Worm (Caenorhabditis elegans) whole organism, young adult: ENCODE results near the gene hum-8.
A peak's percentile ranks its signal among the peaks of the same experiment; 100 is the strongest.

Experiments used
- B0019.2 ChIP-seq: fragments of 200-800 bp; sonication (Bioruptor generic); conservative IDR thresholded peaks from 2 replicates; pipeline ENCODE4 v1.3.6; 2022; ENCODE audit warnings: missing genetic modification reagents, missing genetic modification characterization, missing compliant biosample characterization
- D2030.7 ChIP-seq: fragments of 200-800 bp; sonication (Bioruptor generic); IDR thresholded peaks from 2 replicates; pipeline ENCODE4 v1.3.6; 2022; ENCODE audit warnings: missing genetic modification reagents, missing genetic modification characterization, missing compliant biosample characterization
- F33H1.4 ChIP-seq: fragments of 200-800 bp; sonication (Bioruptor generic); IDR thresholded peaks from 2 replicates; pipeline ENCODE4 v1.3.6; 2022; ENCODE audit warnings: missing genetic modification reagents, missing genetic modification characterization, missing compliant biosample characterization
- F37B4.10 ChIP-seq: fragments of 200-800 bp; sonication (Bioruptor generic); IDR thresholded peaks from 2 replicates; pipeline ENCODE4 v1.3.6; 2022; ENCODE audit warnings: missing genetic modification characterization, missing compliant biosample characterization
- F57A8.1 ChIP-seq: fragments of 200-800 bp; sonication (Bioruptor generic); optimal IDR thresholded peaks from 2 replicates; lab custom pipeline; 2018; ENCODE audit warnings: mild to moderate bottlenecking, missing genetic modification characterization, moderate library complexity, missing compliant biosample characterization
- K12H6.12 ChIP-seq: fragments of 200-800 bp; sonication (Bioruptor generic); optimal IDR thresholded peaks from 2 replicates; lab custom pipeline; 2018; ENCODE audit warnings: mild to moderate bottlenecking, missing genetic modification characterization, missing compliant biosample characterization
- Y53G8AR.9 ChIP-seq: fragments of 200-800 bp; sonication (Bioruptor generic); conservative IDR thresholded peaks from 2 replicates; pipeline ENCODE4 v1.3.6; 2022; ENCODE audit warnings: missing genetic modification reagents, missing genetic modification characterization, missing compliant biosample characterization
- Y56A3A.18 ChIP-seq: fragments of 200-800 bp; sonication (Bioruptor generic); IDR thresholded peaks from 2 replicates; pipeline ENCODE4 v1.3.6; 2022; ENCODE audit warnings: missing genetic modification reagents, missing genetic modification characterization, missing compliant biosample characterization
- Y79H2A.3 ChIP-seq: fragments of 200-800 bp; sonication (Bioruptor generic); conservative IDR thresholded peaks from 2 replicates; pipeline ENCODE4 v1.3.6; 2022; ENCODE audit warnings: missing genetic modification reagents, missing genetic modification characterization, missing compliant biosample characterization
- Y95B8A.8 ChIP-seq: fragments of 200-800 bp; sonication (Bioruptor generic); IDR thresholded peaks from 2 replicates; pipeline ENCODE4 v1.3.6; 2022; ENCODE audit warnings: missing genetic modification reagents, missing genetic modification characterization, missing compliant biosample characterization
- ZK185.1 ChIP-seq: sonication (generic microtip); optimal IDR thresholded peaks from 2 replicates; lab custom pipeline; 2016; ENCODE audit warnings: mild to moderate bottlenecking, missing genetic modification characterization, missing compliant biosample characterization; ENCODE audit not compliant: poor library complexity, severe bottlenecking
- ama-1 ChIP-seq, 3 experiments: fragments of 150-350 bp in 1 of 3; sonication (generic microtip) in 2 of 3; optimal IDR thresholded peaks; 2 replicates each; lab custom pipeline; 2014 to 2018; ENCODE audit warnings: missing biosample characterization in 2 of 3, missing genetic modification characterization in 2 of 3, missing genetic modification reagents in 2 of 3
- aptf-3 ChIP-seq: fragments of 200-800 bp; sonication (Bioruptor generic); IDR thresholded peaks from 2 replicates; pipeline ENCODE4 v1.3.6; 2022; ENCODE audit warnings: missing genetic modification characterization, missing compliant biosample characterization
- atf-7 ChIP-seq: sonication (generic microtip); optimal IDR thresholded peaks from 2 replicates; lab custom pipeline; 2017; ENCODE audit warnings: mild to moderate bottlenecking, missing genetic modification characterization, missing compliant biosample characterization
- athp-1 ChIP-seq: sonication (generic microtip); optimal IDR thresholded peaks from 2 replicates; lab custom pipeline; 2017; ENCODE audit warnings: mild to moderate bottlenecking, missing genetic modification characterization, missing compliant biosample characterization
- attf-3 ChIP-seq: fragments of 200-800 bp; sonication (Bioruptor generic); conservative IDR thresholded peaks from 2 replicates; pipeline ENCODE4 v1.3.6; 2022; ENCODE audit warnings: missing genetic modification reagents, missing genetic modification characterization, missing compliant biosample characterization
- attf-6 ChIP-seq: fragments of 200-800 bp; sonication (Bioruptor generic); IDR thresholded peaks from 2 replicates; pipeline ENCODE4 v1.3.6; 2022; ENCODE audit warnings: missing genetic modification reagents, missing genetic modification characterization, missing compliant biosample characterization
- bed-1 ChIP-seq: fragments of 200-800 bp; sonication (Bioruptor generic); IDR thresholded peaks from 2 replicates; pipeline ENCODE4 v1.3.6; 2022; ENCODE audit warnings: missing genetic modification reagents, missing genetic modification characterization, missing compliant biosample characterization
- cebp-1 ChIP-seq, 2 experiments: fragments of 200-800 bp in 1 of 2; sonication (Bioruptor generic) in 1 of 2; sonication (generic microtip) in 1 of 2; IDR thresholded peaks in 1 of 2; optimal IDR thresholded peaks in 1 of 2; 2 replicates each; pipeline versions ENCODE4 v1.3.6 to Lab custom; 2017 to 2022; ENCODE audit warnings: missing compliant biosample characterization in 2 of 2, missing genetic modification characterization in 2 of 2, mild to moderate bottlenecking in 1 of 2, missing genetic modification reagents in 1 of 2, moderate library complexity in 1 of 2
- ceh-40 ChIP-seq: fragments of 200-800 bp; sonication (Bioruptor generic); IDR thresholded peaks from 2 replicates; pipeline ENCODE4 v1.3.6; 2022; ENCODE audit warnings: missing genetic modification characterization, missing compliant biosample characterization
- ceh-79 ChIP-seq: sonication (generic microtip); optimal IDR thresholded peaks from 2 replicates; lab custom pipeline; 2017; ENCODE audit warnings: mild to moderate bottlenecking, missing genetic modification characterization, missing compliant biosample characterization
- die-1 ChIP-seq: sonication (generic microtip); optimal IDR thresholded peaks from 2 replicates; lab custom pipeline; 2016; ENCODE audit warnings: missing genotype, mild to moderate bottlenecking, missing genetic modification characterization, missing compliant biosample characterization
- egl-44 ChIP-seq: fragments of 200-800 bp; sonication (Bioruptor generic); IDR thresholded peaks from 2 replicates; pipeline ENCODE4 v1.3.6; 2022; ENCODE audit warnings: missing genetic modification reagents, missing genetic modification characterization, missing compliant biosample characterization
- fkh-3 ChIP-seq: sonication (generic microtip); optimal IDR thresholded peaks from 2 replicates; lab custom pipeline; 2016; ENCODE audit warnings: mild to moderate bottlenecking, missing genetic modification characterization, missing compliant biosample characterization
- him-1 ChIP-seq: sonication (generic microtip); optimal IDR thresholded peaks from 2 replicates; lab custom pipeline; 2016; ENCODE audit warnings: missing genotype, missing genetic modification reagents, missing genetic modification characterization, missing compliant biosample characterization
- hlh-12 ChIP-seq: sonication (generic microtip); optimal IDR thresholded peaks from 2 replicates; lab custom pipeline; 2016; ENCODE audit warnings: missing genetic modification characterization, missing compliant biosample characterization
- hmg-1.2 ChIP-seq: fragments of 200-800 bp; sonication (Bioruptor generic); IDR thresholded peaks from 2 replicates; pipeline ENCODE4 v1.3.6; 2022; ENCODE audit warnings: missing genetic modification reagents, missing genetic modification characterization, missing compliant biosample characterization
- lin-26 ChIP-seq: fragments of 200-800 bp; sonication (Bioruptor generic); IDR thresholded peaks from 2 replicates; pipeline ENCODE4 v1.3.6; 2022; ENCODE audit warnings: missing genetic modification reagents, missing genetic modification characterization, missing compliant biosample characterization
- lin-35 ChIP-seq, 3 experiments: fragments of 150-350 bp in 2 of 3; sonication (generic microtip) in 1 of 3; optimal IDR thresholded peaks; 2 replicates each; lab custom pipeline; 2014 to 2018; ENCODE audit warnings: missing biosample characterization in 3 of 3, missing genetic modification characterization in 3 of 3, missing genetic modification reagents in 3 of 3
- lin-54 ChIP-seq: fragments of 200-800 bp; sonication (Bioruptor generic); optimal IDR thresholded peaks from 2 replicates; lab custom pipeline; 2018; ENCODE audit warnings: mild to moderate bottlenecking, missing genetic modification characterization, missing compliant biosample characterization
- madf-3 ChIP-seq: fragments of 200-800 bp; sonication (Bioruptor generic); IDR thresholded peaks from 2 replicates; pipeline ENCODE4 v1.3.6; 2022; ENCODE audit warnings: missing genetic modification reagents, missing genetic modification characterization, missing compliant biosample characterization
- madf-6 ChIP-seq: fragments of 200-800 bp; sonication (Bioruptor generic); IDR thresholded peaks from 2 replicates; pipeline ENCODE4 v1.3.6; 2022; ENCODE audit warnings: missing genetic modification reagents, missing genetic modification characterization, missing compliant biosample characterization
- mes-4 ChIP-seq: sonication (generic microtip); optimal IDR thresholded peaks from 2 replicates; lab custom pipeline; 2016; ENCODE audit warnings: missing genotype, missing genetic modification characterization, missing compliant biosample characterization
- mxl-1 ChIP-seq: sonication (generic microtip); optimal IDR thresholded peaks from 2 replicates; lab custom pipeline; 2016; ENCODE audit warnings: missing genetic modification characterization, missing compliant biosample characterization
- nfya-2 ChIP-seq: fragments of 200-800 bp; sonication (Bioruptor generic); IDR thresholded peaks from 2 replicates; pipeline ENCODE4 v1.3.6; 2022; ENCODE audit warnings: missing genetic modification reagents, missing genetic modification characterization, missing compliant biosample characterization
- nfyb-1 ChIP-seq: fragments of 200-800 bp; sonication (Bioruptor generic); IDR thresholded peaks from 2 replicates; pipeline ENCODE4 v1.3.6; 2022; ENCODE audit warnings: missing genetic modification reagents, missing genetic modification characterization, missing compliant biosample characterization
- nhr-179 ChIP-seq: sonication (generic microtip); optimal IDR thresholded peaks from 2 replicates; lab custom pipeline; 2016; ENCODE audit warnings: mild to moderate bottlenecking, missing genetic modification characterization, missing compliant biosample characterization
- rcor-1 ChIP-seq: fragments of 200-800 bp; sonication (Bioruptor generic); IDR thresholded peaks from 2 replicates; pipeline ENCODE4 v1.3.6; 2022; ENCODE audit warnings: missing genetic modification reagents, missing genetic modification characterization, missing compliant biosample characterization
- snpc-1.3 ChIP-seq: sonication (generic microtip); optimal IDR thresholded peaks from 2 replicates; lab custom pipeline; 2017; ENCODE audit warnings: missing genetic modification characterization, mild to moderate bottlenecking, missing compliant biosample characterization, antibody characterized with exemption, moderate library complexity, missing genotype, missing genetic modification reagents; ENCODE audit not compliant: insufficient read depth
- snpc-3.4 ChIP-seq: sonication (generic microtip); optimal IDR thresholded peaks from 2 replicates; lab custom pipeline; 2017; ENCODE audit warnings: missing genetic modification characterization, mild to moderate bottlenecking, missing compliant biosample characterization, antibody characterized with exemption, moderate library complexity, missing genotype, missing genetic modification reagents
- snpc-4 ChIP-seq, 5 experiments: fragments of 150-350 bp in 1 of 5; sonication (generic microtip) in 4 of 5; optimal IDR thresholded peaks; 2 replicates each; lab custom pipeline; 2014 to 2018; ENCODE audit warnings: missing genetic modification characterization in 5 of 5, missing biosample characterization in 3 of 5, antibody characterized with exemption in 2 of 5, mild to moderate bottlenecking in 2 of 5, missing compliant biosample characterization in 2 of 5, missing genotype in 2 of 5, moderate library complexity in 2 of 5, missing genetic modification reagents in 1 of 5
- tbx-9 ChIP-seq: sonication (generic microtip); optimal IDR thresholded peaks from 2 replicates; lab custom pipeline; 2016; ENCODE audit warnings: borderline replicate concordance, missing genetic modification characterization, inconsistent platforms, missing compliant biosample characterization
- tlf-1 ChIP-seq: fragments of 200-800 bp; sonication (Bioruptor generic); optimal IDR thresholded peaks from 2 replicates; lab custom pipeline; 2018; ENCODE audit warnings: mild to moderate bottlenecking, missing genetic modification characterization, missing compliant biosample characterization
- ztf-18 ChIP-seq: sonication (generic microtip); optimal IDR thresholded peaks from 2 replicates; lab custom pipeline; 2016; ENCODE audit warnings: missing genotype, mild to moderate bottlenecking, missing genetic modification characterization, missing compliant biosample characterization
- ztf-28 ChIP-seq: fragments of 200-800 bp; sonication (Bioruptor generic); IDR thresholded peaks from 2 replicates; pipeline ENCODE4 v1.3.6; 2022; ENCODE audit warnings: missing genetic modification reagents, missing genetic modification characterization, missing compliant biosample characterization
- ztf-3 ChIP-seq: fragments of 200-800 bp; sonication (Bioruptor generic); optimal IDR thresholded peaks from 2 replicates; lab custom pipeline; 2018; ENCODE audit warnings: mild to moderate bottlenecking, missing genetic modification characterization, missing compliant biosample characterization
- ztf-6 ChIP-seq: fragments of 200-800 bp; sonication (Bioruptor generic); IDR thresholded peaks from 2 replicates; pipeline ENCODE4 v1.3.6; 2022; ENCODE audit warnings: missing genetic modification reagents, missing genetic modification characterization, missing compliant biosample characterization

The hum-8 gene

DNA sequence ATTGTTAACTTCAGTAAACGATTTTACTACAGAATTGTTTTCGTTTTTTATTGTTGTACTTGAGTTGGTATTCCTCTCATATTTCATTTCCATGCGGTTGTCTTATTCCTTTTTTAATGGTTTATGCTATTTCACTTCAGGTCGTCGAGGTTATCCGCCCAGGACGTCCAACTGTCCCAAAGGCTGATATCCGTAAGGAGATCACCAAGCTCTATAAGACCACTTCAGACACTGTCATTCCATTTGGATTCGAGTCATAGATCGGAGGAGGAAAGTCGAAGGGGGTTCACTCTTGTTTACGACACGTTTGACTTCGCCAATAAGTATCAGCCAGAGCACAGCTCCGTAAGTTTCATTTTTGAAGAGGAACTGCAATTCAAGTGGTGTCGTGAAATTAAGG, 53.8 kb downstream of the hum-8 start, which contains the start of gene T07A9.14 (continued):
- TF ChIP-seq rcor-1 (GFP tag; lab: Robert Waterston, UW) (peak; percentile 43; the same call in 1 of the 2 replicates), K12H6.12 (tag; lab: Kevin White, UChicago) (no peak), tbx-9 (tag; lab: Kevin White, UChicago) (no peak), mes-4 (peak; percentile 11), ceh-79 (no peak), lin-26 (GFP tag; lab: Robert Waterston, UW) (0 out of 2 replicates have a peak, but pooled peaks have one; percentile 32), atf-7 (tag; lab: Kevin White, UChicago) (peak; percentile 50), snpc-4 (GFP tag; optimal IDR thresholded peaks at IDR 0.05; lab: Kevin White, UChicago) (no peak), snpc-4 (tag; optimal IDR thresholded peaks at IDR 0.05; lab: Kevin White, UChicago) (peak in 2 of 4 experiments; percentile 2 to 29), Y56A3A.18 (GFP tag; lab: Robert Waterston, UW) (0 out of 2 replicates have a peak, but pooled peaks have one; percentile 18), him-1 (tag; lab: Kevin White, UChicago) (peak; percentile 9), snpc-1.3 (tag; lab: Kevin White, UChicago) (peak; percentile 31), lin-54 (GFP tag; lab: Kevin White, UChicago) (peak; percentile 64), mxl-1 (peak; percentile 20), lin-35 (GFP tag; optimal IDR thresholded peaks at IDR 0.05; lab: Kevin White, UChicago) (peak in 1 of 3 experiments; percentile 53), cebp-1 (GFP tag; IDR thresholded peaks at IDR 0.05; lab: Robert Waterston, UW) (no peak), cebp-1 (tag; optimal IDR thresholded peaks at IDR 0.05; lab: Kevin White, UChicago) (peak; percentile 5), ztf-18 (tag; lab: Kevin White, UChicago) (no peak), ZK185.1 (no peak), die-1 (no peak), nfya-2 (GFP tag; lab: Robert Waterston, UW) (0 out of 2 replicates have a peak, but pooled peaks have one; percentile 8), ceh-40 (0 out of 2 replicates have a peak, but pooled peaks have one; percentile 54), hlh-12 (tag; lab: Kevin White, UChicago) (no peak), D2030.7 (GFP tag; lab: Robert Waterston, UW) (no peak), attf-3 (GFP tag; lab: Robert Waterston, UW) (no peak), hmg-1.2 (GFP tag; lab: Robert Waterston, UW) (peak; percentile 37; the same call in 1 of the 2 replicates), F37B4.10 (no peak), ztf-3 (no peak), nhr-179 (tag; lab: Kevin White, UChicago) (no peak), attf-6 (GFP tag; lab: Robert Waterston, UW) (peak; percentile 59), Y79H2A.3 (GFP tag; lab: Robert Waterston, UW) (no peak), snpc-3.4 (no peak), Y95B8A.8 (GFP tag; lab: Robert Waterston, UW) (no peak), tlf-1 (GFP tag; lab: Kevin White, UChicago) (peak; percentile 27), ztf-6 (GFP tag; lab: Robert Waterston, UW) (no peak), B0019.2 (no peak), F33H1.4 (GFP tag; lab: Robert Waterston, UW) (peak; percentile 25), F57A8.1 (GFP tag; lab: Kevin White, UChicago) (no peak), bed-1 (GFP tag; lab: Robert Waterston, UW) (no peak), fkh-3 (tag; lab: Kevin White, UChicago) (no peak), ztf-28 (GFP tag; lab: Robert Waterston, UW) (no peak), nfyb-1 (GFP tag; lab: Robert Waterston, UW) (peak; percentile 60; the same call in 1 of the 2 replicates), Y53G8AR.9 (GFP tag; lab: Robert Waterston, UW) (peak; percentile 58; the same call in 1 of the 2 replicates), madf-6 (peak; percentile 73), aptf-3 (GFP tag; lab: Robert Waterston, UW) (no peak), egl-44 (GFP tag; lab: Robert Waterston, UW) (no peak), athp-1 (no peak), madf-3 (GFP tag; lab: Robert Waterston, UW) (peak; percentile 88), ama-1 (optimal IDR thresholded peaks at IDR 0.05; lab: Kevin White, UChicago) (no peak), ama-1 (GFP tag; optimal IDR thresholded peaks at IDR 0.05; lab: Kevin White, UChicago) (peak in 1 of 2 experiments; percentile 56)
